Fruit fly (Drosophila melanogaster) whole organism, wandering third instar larva: Measurements from ENCODE around the gene CG42717.

Experiments
- CG32264 ChIP-seq: fragments of 200-800 bp; sonication (Bioruptor generic); optimal IDR thresholded peaks from 2 replicates; lab custom pipeline; 2016; ENCODE audit warnings: missing biosample characterization, missing genetic modification characterization
- CrebA ChIP-seq: fragments of 200-800 bp; sonication (Bioruptor generic); optimal IDR thresholded peaks from 2 replicates; lab custom pipeline; 2016; ENCODE audit warnings: missing biosample characterization, mild to moderate bottlenecking, missing genetic modification characterization, borderline replicate concordance
- GATAd ChIP-seq: sonication (Bioruptor generic); optimal IDR thresholded peaks from 2 replicates; lab custom pipeline; 2016; ENCODE audit warnings: missing biosample characterization, missing genetic modification characterization
- HLH106 ChIP-seq: fragments of 200-800 bp; optimal IDR thresholded peaks from 3 replicates; lab custom pipeline; 2019; ENCODE audit warnings: missing biosample characterization, mild to moderate bottlenecking, missing genetic modification characterization, moderate library complexity
- Hnf4 ChIP-seq: fragments of 200-800 bp; sonication (Bioruptor generic); optimal IDR thresholded peaks from 2 replicates; lab custom pipeline; 2016; ENCODE audit warnings: missing biosample characterization, mild to moderate bottlenecking, missing genetic modification characterization
- Hr83 ChIP-seq: fragments of 200-300 bp; sonication (Bioruptor generic); optimal IDR thresholded peaks from 2 replicates; lab custom pipeline; 2016; ENCODE audit warnings: missing biosample characterization, mild to moderate bottlenecking, missing genetic modification characterization, moderate library complexity; ENCODE audit not compliant: poor library complexity, severe bottlenecking
- Jra ChIP-seq: sonication (Bioruptor generic); optimal IDR thresholded peaks from 2 replicates; lab custom pipeline; 2016; ENCODE audit warnings: missing biosample characterization, missing genetic modification characterization
- Mio ChIP-seq: sonication (Bioruptor generic); optimal IDR thresholded peaks from 2 replicates; lab custom pipeline; 2016; ENCODE audit warnings: missing biosample characterization, missing genetic modification characterization
- Myc ChIP-seq: fragments of >200 bp; optimal IDR thresholded peaks from 2 replicates; lab custom pipeline; 2017
- N ChIP-seq: fragments of >200 bp; optimal IDR thresholded peaks from 2 replicates; lab custom pipeline; 2018; ENCODE audit warnings: missing biosample characterization, missing external identifiers, missing genetic modification characterization
- Rel ChIP-seq, 2 experiments: fragments of 200-800 bp; sonication (Bioruptor generic) in 1 of 2; optimal IDR thresholded peaks; 2 replicates in 1 of 2; 3 replicates in 1 of 2; lab custom pipeline; 2016 to 2019; ENCODE audit warnings: mild to moderate bottlenecking in 2 of 2, missing biosample characterization in 2 of 2, missing genetic modification characterization in 2 of 2, moderate library complexity in 1 of 2
- Sp1 ChIP-seq: fragments of 200-800 bp; sonication (Bioruptor generic); optimal IDR thresholded peaks from 3 replicates; lab custom pipeline; 2019; ENCODE audit warnings: missing biosample characterization, mild to moderate bottlenecking, missing genetic modification characterization, moderate library complexity
- Vsx2 ChIP-seq: fragments of 200-300, 225-300 bp; sonication (Bioruptor generic); optimal IDR thresholded peaks from 2 replicates; lab custom pipeline; 2018; ENCODE audit warnings: missing biosample characterization, missing genetic modification characterization; ENCODE audit not compliant: partially characterized antibody
- br ChIP-seq: fragments of 200-800 bp; sonication (Bioruptor generic); optimal IDR thresholded peaks from 2 replicates; lab custom pipeline; 2016; ENCODE audit warnings: missing biosample characterization, missing genetic modification characterization
- brk ChIP-seq: fragments of 200-800 bp; sonication (Bioruptor generic); optimal IDR thresholded peaks from 2 replicates; lab custom pipeline; 2016; ENCODE audit warnings: missing biosample characterization, mild to moderate bottlenecking, missing genetic modification characterization
- dl ChIP-seq, 2 experiments: fragments of 175-275, 200-275 bp in 1 of 2; fragments of 200-275 bp in 1 of 2; sonication (Bioruptor generic); optimal IDR thresholded peaks; lab custom pipeline; 2018; ENCODE audit warnings: mild to moderate bottlenecking in 2 of 2, missing biosample characterization in 2 of 2, missing genetic modification characterization in 2 of 2, moderate library complexity in 2 of 2; ENCODE audit not compliant: partially characterized antibody in 2 of 2, insufficient read depth in 1 of 2
- dmrt93B ChIP-seq: fragments of 200-800 bp; sonication (Bioruptor generic); optimal IDR thresholded peaks from 2 replicates; lab custom pipeline; 2018; ENCODE audit warnings: missing biosample characterization, mild to moderate bottlenecking, missing genetic modification characterization
- dsf ChIP-seq: sonication (Bioruptor generic); optimal IDR thresholded peaks from 2 replicates; lab custom pipeline; 2016; ENCODE audit warnings: missing biosample characterization, missing genetic modification characterization, borderline replicate concordance
- fru ChIP-seq: fragments of 200-800 bp; sonication (Bioruptor generic); optimal IDR thresholded peaks from 3 replicates; lab custom pipeline; 2016; ENCODE audit warnings: missing biosample characterization, mild to moderate bottlenecking, missing genetic modification characterization
- h ChIP-seq: fragments of 200-800 bp; sonication (Bioruptor generic); optimal IDR thresholded peaks from 3 replicates; lab custom pipeline; 2016; ENCODE audit warnings: missing biosample characterization, mild to moderate bottlenecking, missing genetic modification characterization
- jim ChIP-seq: fragments of 175-275, 200-325 bp; sonication (Bioruptor generic); optimal IDR thresholded peaks from 2 replicates; lab custom pipeline; 2016; ENCODE audit warnings: missing biosample characterization, mild to moderate bottlenecking, missing genetic modification characterization
- lola ChIP-seq: fragments of >200 bp; optimal IDR thresholded peaks from 2 replicates; lab custom pipeline; 2017; ENCODE audit warnings: missing biosample characterization, missing genetic modification characterization
- pan ChIP-seq: fragments of >200 bp; optimal IDR thresholded peaks from 2 replicates; lab custom pipeline; 2017
- psq ChIP-seq: fragments of 200-800 bp; sonication (Bioruptor generic); optimal IDR thresholded peaks from 3 replicates; lab custom pipeline; 2017; ENCODE audit warnings: missing biosample characterization, mild to moderate bottlenecking, missing genetic modification characterization, moderate library complexity
- rgr ChIP-seq: fragments of 200-800 bp; sonication (Bioruptor generic); optimal IDR thresholded peaks from 3 replicates; lab custom pipeline; 2016; ENCODE audit warnings: missing biosample characterization, mild to moderate bottlenecking, missing genetic modification characterization
- sage ChIP-seq: fragments of 200-800 bp; sonication (Bioruptor generic); optimal IDR thresholded peaks from 2 replicates; lab custom pipeline; 2016; ENCODE audit warnings: missing biosample characterization, mild to moderate bottlenecking, missing genetic modification characterization
- sv ChIP-seq: fragments of 200-800 bp; sonication (Bioruptor generic); optimal IDR thresholded peaks from 3 replicates; lab custom pipeline; 2016; ENCODE audit warnings: missing biosample characterization, missing genetic modification characterization
- tai ChIP-seq: sonication (Bioruptor generic); optimal IDR thresholded peaks from 2 replicates; lab custom pipeline; 2016; ENCODE audit warnings: missing biosample characterization, missing genetic modification characterization
- woc ChIP-seq: sonication (Bioruptor generic); optimal IDR thresholded peaks from 2 replicates; lab custom pipeline; 2016; ENCODE audit warnings: missing biosample characterization, mild to moderate bottlenecking, missing genetic modification characterization

The CG42717 gene

dm6 chr3L:16051719-16052122, 18.7 kb upstream of the CG42717 start, which contains the start of gene Mbs:
Mbs (plus strand) TSS chr3L:16051959.
- TF ChIP-seq fru (GFP tag; lab: Kevin White, UChicago) (no peak), Hnf4 (GFP tag; lab: Kevin White, UChicago) (peak; percentile 42), Rel (GFP tag; optimal IDR thresholded peaks at IDR 0.05; lab: Kevin White, UChicago) (no peak), Rel (tag; optimal IDR thresholded peaks at IDR 0.05; lab: Kevin White, UChicago) (peak; percentile 57), brk (GFP tag; lab: Kevin White, UChicago) (peak; percentile 37), HLH106 (peak; percentile 24), tai (GFP tag; lab: Kevin White, UChicago) (peak; percentile 32), psq (GFP tag; lab: Kevin White, UChicago) (no peak), Sp1 (peak; percentile 52), CG32264 (GFP tag; lab: Kevin White, UChicago) (no peak), woc (GFP tag; lab: Kevin White, UChicago) (peak; percentile 42), Vsx2 (GFP tag; lab: Kevin White, UChicago) (peak; percentile 50)
- TF ChIP-seq, all 38 proteins: peak for 8

- TF ChIP-seq dmrt93B, result no peak
- TF ChIP-seq sage (GFP tag; lab: Kevin White, UChicago), result no peak
- peak; percentile 74 for TF ChIP-seq Myc
- no peak for TF ChIP-seq br (GFP tag; lab: Kevin White, UChicago)
- TF ChIP-seq HLH106, result peak; percentile 15
- peak; percentile 92 for TF ChIP-seq Vsx2 (GFP tag; lab: Kevin White, UChicago)
- no peak for TF ChIP-seq lola (GFP tag; lab: Kevin White, UChicago)
- no peak for TF ChIP-seq tai (GFP tag; lab: Kevin White, UChicago)
- TF ChIP-seq dl (GFP tag; optimal IDR thresholded peaks at IDR 0.05; lab: Kevin White, UChicago; ENCODE audit: insufficient read depth in 1 of 2, partially characterized antibody in 2 of 2), result no peak
- no peak for TF ChIP-seq Rel (GFP tag; optimal IDR thresholded peaks at IDR 0.05; lab: Kevin White, UChicago)
- TF ChIP-seq Rel (tag; optimal IDR thresholded peaks at IDR 0.05; lab: Kevin White, UChicago), result peak; percentile 65
- no peak for TF ChIP-seq Hnf4 (GFP tag; lab: Kevin White, UChicago)
Observed at dm6 chr3L:16050887-16051258, 17.9 kb upstream of the CG42717 start, which contains the start of gene Diap1. Diap1 (minus strand) TSS chr3L:16051034.

dm6 chr3L:16049955-16050886, 17.2 kb upstream of the CG42717 start:
- TF ChIP-seq sv (GFP tag; lab: Kevin White, UChicago) (peak; percentile 32), Sp1 (peak; percentile 63), dsf (no peak), Mio (GFP tag; lab: Kevin White, UChicago) (no peak), Hr83 (peak; percentile 6), jim (no peak), brk (GFP tag; lab: Kevin White, UChicago) (peak; percentile 27), Vsx2 (GFP tag; lab: Kevin White, UChicago) (no peak), rgr (GFP tag; lab: Kevin White, UChicago) (no peak), Myc (no peak), pan (lab: Kevin White, UChicago) (no peak), Rel (GFP tag; optimal IDR thresholded peaks at IDR 0.05; lab: Kevin White, UChicago) (no peak), Rel (tag; optimal IDR thresholded peaks at IDR 0.05; lab: Kevin White, UChicago) (peak; percentile 5), Jra (GFP tag; lab: Kevin White, UChicago) (peak; percentile 38), h (GFP tag; lab: Kevin White, UChicago) (peak; percentile 58), N (GFP tag; lab: Kevin White, UChicago) (no peak), GATAd (no peak), woc (GFP tag; lab: Kevin White, UChicago) (no peak), Hnf4 (GFP tag; lab: Kevin White, UChicago) (peak; percentile 22), CrebA (GFP tag; lab: Kevin White, UChicago) (peak; percentile 64), psq (GFP tag; lab: Kevin White, UChicago) (no peak), br (GFP tag; lab: Kevin White, UChicago) (peak; percentile 2)
